Worm (Caenorhabditis elegans) whole organism, mixed stage, embryonic: ENCODE data around the gene F36F12.1.

Experiments
- M03D4.4 ChIP-seq: sonication (generic microtip); optimal IDR thresholded peaks from 2 replicates; lab custom pipeline; 2017; ENCODE audit warnings: mild to moderate bottlenecking, missing genetic modification characterization, missing compliant biosample characterization
- bed-3 ChIP-seq: fragments of 200-800 bp; sonication (Bioruptor generic); optimal IDR thresholded peaks from 3 replicates; lab custom pipeline; 2018; ENCODE audit warnings: mild to moderate bottlenecking, missing genetic modification characterization, moderate library complexity, missing compliant biosample characterization
- ceh-39 ChIP-seq: fragments of 150-350 bp; optimal IDR thresholded peaks from 2 replicates; lab custom pipeline; 2014; ENCODE audit warnings: missing biosample characterization, missing genetic modification characterization
- ceh-43 ChIP-seq: fragments of 200-800 bp; sonication (Bioruptor generic); optimal IDR thresholded peaks from 2 replicates; lab custom pipeline; 2018; ENCODE audit warnings: mild to moderate bottlenecking, missing genetic modification characterization, moderate library complexity, missing compliant biosample characterization
- ceh-83 ChIP-seq: fragments of 200-800 bp; sonication (Bioruptor generic); optimal IDR thresholded peaks from 2 replicates; lab custom pipeline; 2018; ENCODE audit warnings: mild to moderate bottlenecking, missing genetic modification characterization, missing compliant biosample characterization
- ces-1 ChIP-seq: fragments of 150-350 bp; optimal IDR thresholded peaks from 2 replicates; lab custom pipeline; 2014; ENCODE audit warnings: missing biosample characterization, missing genetic modification reagents, missing genetic modification characterization
- drap-1 ChIP-seq: fragments of 200-800 bp; sonication (Bioruptor generic); optimal IDR thresholded peaks from 3 replicates; lab custom pipeline; 2018; ENCODE audit warnings: mild to moderate bottlenecking, missing genetic modification characterization, missing compliant biosample characterization
- elt-3 ChIP-seq: fragments of 150-350 bp; optimal IDR thresholded peaks from 2 replicates; lab custom pipeline; 2014; ENCODE audit warnings: missing biosample characterization, missing genetic modification characterization
- flh-1 ChIP-seq: fragments of 200-800 bp; sonication (Bioruptor generic); optimal IDR thresholded peaks from 2 replicates; lab custom pipeline; 2018; ENCODE audit warnings: mild to moderate bottlenecking, missing genetic modification characterization, moderate library complexity, missing compliant biosample characterization
- ham-2 ChIP-seq: fragments of 200-800 bp; sonication (Bioruptor generic); optimal IDR thresholded peaks from 2 replicates; lab custom pipeline; 2018; ENCODE audit warnings: mild to moderate bottlenecking, missing genetic modification characterization, missing compliant biosample characterization
- hlh-1 ChIP-seq: fragments of 150-350 bp; optimal IDR thresholded peaks from 2 replicates; lab custom pipeline; 2014; ENCODE audit warnings: missing biosample characterization, missing genetic modification reagents, missing genetic modification characterization
- lin-13 ChIP-seq: fragments of 150-350 bp; optimal IDR thresholded peaks from 2 replicates; lab custom pipeline; 2014; ENCODE audit warnings: missing biosample characterization, missing genetic modification characterization
- lin-32 ChIP-seq: fragments of 200-800 bp; sonication (Bioruptor generic); optimal IDR thresholded peaks from 2 replicates; lab custom pipeline; 2018; ENCODE audit warnings: mild to moderate bottlenecking, missing genetic modification characterization, missing compliant biosample characterization
- mab-5 ChIP-seq: fragments of 150-350 bp; optimal IDR thresholded peaks from 2 replicates; lab custom pipeline; 2014; ENCODE audit warnings: missing biosample characterization, missing genetic modification characterization
- mep-1 ChIP-seq: fragments of 150-350 bp; optimal IDR thresholded peaks from 2 replicates; lab custom pipeline; 2017; ENCODE audit warnings: missing biosample characterization, missing genetic modification reagents, missing genetic modification characterization, inconsistent platforms
- mls-2 ChIP-seq: sonication (generic microtip); optimal IDR thresholded peaks from 2 replicates; lab custom pipeline; 2016; ENCODE audit warnings: mild to moderate bottlenecking, missing genetic modification characterization, moderate library complexity, missing compliant biosample characterization
- nhr-12 ChIP-seq: fragments of 150-350 bp; optimal IDR thresholded peaks from 2 replicates; lab custom pipeline; 2014; ENCODE audit warnings: missing biosample characterization, missing genetic modification characterization
- nhr-2 ChIP-seq: fragments of 150-350 bp; optimal IDR thresholded peaks from 2 replicates; lab custom pipeline; 2014; ENCODE audit warnings: missing biosample characterization, missing genetic modification characterization
- nhr-237 ChIP-seq: fragments of 150-350 bp; optimal IDR thresholded peaks from 2 replicates; lab custom pipeline; 2014; ENCODE audit warnings: missing biosample characterization, missing genetic modification characterization
- nhr-28 ChIP-seq: fragments of 150-350 bp; optimal IDR thresholded peaks from 2 replicates; lab custom pipeline; 2014; ENCODE audit warnings: missing biosample characterization, missing genetic modification characterization
- pha-4 ChIP-seq: fragments of 150-350 bp; optimal IDR thresholded peaks from 2 replicates; lab custom pipeline; 2018; ENCODE audit warnings: missing biosample characterization, missing genetic modification reagents, missing genetic modification characterization
- sem-2 ChIP-seq: fragments of 200-800 bp; sonication (Bioruptor generic); optimal IDR thresholded peaks from 2 replicates; lab custom pipeline; 2018; ENCODE audit warnings: mild to moderate bottlenecking, missing genetic modification characterization, missing compliant biosample characterization
- sptf-1 ChIP-seq: sonication (generic microtip); optimal IDR thresholded peaks from 2 replicates; lab custom pipeline; 2017; ENCODE audit warnings: mild to moderate bottlenecking, missing genetic modification characterization, moderate library complexity, missing compliant biosample characterization
- tbx-8 ChIP-seq: fragments of 200-800 bp; sonication (Bioruptor generic); optimal IDR thresholded peaks from 2 replicates; lab custom pipeline; 2018; ENCODE audit warnings: mild to moderate bottlenecking, missing genetic modification characterization, moderate library complexity, missing compliant biosample characterization
- unc-120 ChIP-seq: sonication (generic microtip); optimal IDR thresholded peaks from 2 replicates; lab custom pipeline; 2017; ENCODE audit warnings: missing genetic modification characterization, missing compliant biosample characterization; ENCODE audit not compliant: poor library complexity, severe bottlenecking
- unc-39 ChIP-seq: fragments of 150-350 bp; optimal IDR thresholded peaks from 2 replicates; lab custom pipeline; 2014; ENCODE audit warnings: missing biosample characterization, missing genetic modification characterization
- unc-62 ChIP-seq: fragments of 150-350 bp; optimal IDR thresholded peaks from 2 replicates; lab custom pipeline; 2014; ENCODE audit warnings: missing biosample characterization, missing genetic modification reagents, missing genetic modification characterization
- zip-8 ChIP-seq: fragments of 150-350 bp; optimal IDR thresholded peaks from 2 replicates; lab custom pipeline; 2014; ENCODE audit warnings: missing biosample characterization, missing genetic modification characterization
- ztf-11 ChIP-seq: fragments of 150-350 bp; optimal IDR thresholded peaks from 2 replicates; lab custom pipeline; 2014; ENCODE audit warnings: missing biosample characterization, missing genetic modification characterization

The F36F12.1 gene

ce11 chrV:2103118-2103517 is at the start of gene F36F12.1:
Gene F36F12.1 (minus strand): TSS chrV:2103218.
- TF ChIP-seq ceh-39 (tag; lab: Kevin White, UChicago), result no peak
- no peak for TF ChIP-seq ham-2 (GFP tag; lab: Kevin White, UChicago)

DNA sequence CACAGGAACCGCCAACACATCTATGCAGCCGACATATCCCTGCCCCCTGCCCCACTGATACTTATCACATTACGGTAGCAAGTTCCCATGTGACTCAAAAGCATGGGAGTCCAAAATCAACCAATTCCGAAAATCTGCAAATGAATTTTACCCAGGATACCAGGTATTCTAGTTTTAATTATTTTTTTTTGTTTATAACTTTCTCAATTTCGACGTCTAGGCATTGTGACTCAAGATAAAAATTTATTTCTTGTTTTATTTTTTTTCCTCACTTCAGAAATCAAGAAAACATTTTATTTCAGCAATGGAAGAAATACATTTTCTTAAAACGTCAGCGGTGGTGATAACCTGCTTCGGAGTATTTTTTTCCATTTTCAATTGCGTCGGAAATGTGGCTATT is 48.4 kb upstream of the F36F12.1 start, which contains the start of gene srbc-24:
Gene srbc-24, plus strand, starts transcription at position 301 of the 400 bp plus-strand sequence.
- TF ChIP-seq unc-62 (GFP tag; lab: Kevin White, UChicago) (no peak), hlh-1 (tag; lab: Kevin White, UChicago) (no peak), ztf-11 (tag; lab: Kevin White, UChicago) (no peak), sem-2 (GFP tag; lab: Kevin White, UChicago) (no peak), sptf-1 (tag; lab: Kevin White, UChicago) (no peak), flh-1 (GFP tag; lab: Kevin White, UChicago) (no peak), lin-13 (no peak), unc-120 (tag; lab: Kevin White, UChicago) (no peak), lin-32 (no peak), drap-1 (GFP tag; lab: Kevin White, UChicago) (no peak), elt-3 (tag; lab: Kevin White, UChicago) (no peak), nhr-237 (tag; lab: Kevin White, UChicago) (no peak), nhr-12 (no peak), ceh-39 (tag; lab: Kevin White, UChicago) (no peak)

- TF ChIP-seq unc-120 (tag; lab: Kevin White, UChicago), result no peak
- no peak for TF ChIP-seq mep-1
These were observed 47.9 kb upstream of the F36F12.1 start, which contains the start of gene C45H4.13 for ce11 chrV:2150876-2151275. Gene C45H4.13 (minus strand): TSS chrV:2150976.

DNA sequence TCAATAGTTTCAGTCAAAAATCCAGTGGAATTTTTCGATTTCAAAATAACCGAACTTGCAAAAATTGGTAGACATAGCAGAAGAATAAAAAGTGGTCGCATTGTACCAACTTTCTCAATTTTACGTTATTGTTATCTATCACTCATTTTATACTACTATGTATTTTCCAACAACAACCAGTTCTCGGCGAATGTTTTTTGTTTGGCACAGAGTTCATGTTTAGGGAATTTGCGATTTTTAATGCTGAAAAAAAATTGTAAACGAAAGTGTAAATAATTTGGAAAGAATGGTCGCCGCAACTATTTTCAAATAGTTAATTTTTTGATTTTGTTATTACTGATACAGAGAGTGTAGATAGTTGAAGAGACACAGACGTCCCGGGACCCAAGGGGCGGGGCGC is 46.4 kb upstream of the F36F12.1 start, which contains the start of gene C45H4.21:
Gene C45H4.21, minus strand, starts transcription at position 101 of the 400 bp plus-strand sequence.
- no peak for TF ChIP-seq elt-3 (tag; lab: Kevin White, UChicago)
- TF ChIP-seq tbx-8 (GFP tag; lab: Kevin White, UChicago), result no peak
- no peak for TF ChIP-seq bed-3 (GFP tag; lab: Kevin White, UChicago)
- TF ChIP-seq unc-39 (tag; lab: Kevin White, UChicago), result no peak
- no peak for TF ChIP-seq drap-1 (GFP tag; lab: Kevin White, UChicago)
- no peak for TF ChIP-seq nhr-2 (tag; lab: Kevin White, UChicago)
- no peak for TF ChIP-seq unc-120 (tag; lab: Kevin White, UChicago)
- no peak for TF ChIP-seq pha-4
- no peak for TF ChIP-seq M03D4.4
- TF ChIP-seq zip-8, result no peak
- no peak for TF ChIP-seq nhr-237 (tag; lab: Kevin White, UChicago)
- TF ChIP-seq hlh-1 (tag; lab: Kevin White, UChicago), result no peak
- TF ChIP-seq mls-2 (tag; lab: Kevin White, UChicago), result no peak
- no peak for TF ChIP-seq nhr-28
- TF ChIP-seq lin-13, result no peak
- TF ChIP-seq ztf-11 (tag; lab: Kevin White, UChicago), result no peak
- no peak for TF ChIP-seq mep-1
- no peak for TF ChIP-seq mab-5 (tag; lab: Kevin White, UChicago)
- no peak for TF ChIP-seq ceh-39 (tag; lab: Kevin White, UChicago)

DNA sequence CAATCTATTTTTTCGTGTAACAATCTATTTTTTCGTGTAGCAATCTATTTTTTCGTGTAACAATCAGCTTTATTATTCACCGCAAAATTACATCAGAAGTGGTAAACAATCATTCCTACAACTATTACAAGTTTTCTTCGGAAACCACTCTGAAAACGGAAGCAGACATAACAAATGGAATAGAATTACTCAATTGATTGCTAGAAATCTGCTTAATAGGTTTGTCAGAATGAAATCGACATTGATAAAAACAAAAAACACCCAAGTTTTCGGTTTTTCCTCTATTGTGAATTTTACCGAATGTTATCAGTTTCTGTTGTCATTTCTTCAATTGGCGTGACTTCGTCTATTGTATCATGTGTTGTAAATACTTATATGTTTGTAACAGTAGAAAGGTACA is 43.8 kb upstream of the F36F12.1 start, which contains the start of gene srbc-20:
Gene srbc-20, plus strand, starts transcription at position 301 of the 400 bp plus-strand sequence.
- TF ChIP-seq mls-2 (tag; lab: Kevin White, UChicago), result no peak
- no peak for TF ChIP-seq mep-1
- TF ChIP-seq sem-2 (GFP tag; lab: Kevin White, UChicago), result no peak
- TF ChIP-seq ceh-39 (tag; lab: Kevin White, UChicago), result no peak
- no peak for TF ChIP-seq ces-1 (GFP tag; lab: Kevin White, UChicago)
- no peak for TF ChIP-seq drap-1 (GFP tag; lab: Kevin White, UChicago)
- TF ChIP-seq ham-2 (GFP tag; lab: Kevin White, UChicago), result no peak
- TF ChIP-seq ceh-83 (GFP tag; lab: Kevin White, UChicago), result no peak
- TF ChIP-seq unc-62 (GFP tag; lab: Kevin White, UChicago), result no peak
- TF ChIP-seq ceh-43 (GFP tag; lab: Kevin White, UChicago), result no peak
- no peak for TF ChIP-seq ztf-11 (tag; lab: Kevin White, UChicago)
- TF ChIP-seq nhr-2 (tag; lab: Kevin White, UChicago), result no peak
- no peak for TF ChIP-seq lin-13
- TF ChIP-seq bed-3 (GFP tag; lab: Kevin White, UChicago), result no peak
- no peak for TF ChIP-seq lin-32
